Fruit fly (Drosophila melanogaster): ENCODE data around the gene Gr10a.

Gene Gr10a

dm6 chrX:11391364-11391915 is 25.8 kb downstream of the Gr10a start (continued):
- TF ChIP-seq onecut (GFP tag; IDR thresholded peaks at IDR 0.05) (no peak), Adf1 (GFP tag; IDR thresholded peaks at IDR 0.05) (no peak), CG4424 (GFP tag; optimal IDR thresholded peaks at IDR 0.05) (no peak), dimm (GFP tag; IDR thresholded peaks at IDR 0.05) (no peak), CG18599 (GFP tag; optimal IDR thresholded peaks at IDR 0.05) (no peak), CG9932 (GFP tag; IDR thresholded peaks at IDR 0.05) (peak; percentile 80), CG10366 (GFP tag; IDR thresholded peaks at IDR 0.05) (peak; percentile 66), yki (optimal IDR thresholded peaks at IDR 0.05) (no peak), gro (GFP tag; optimal IDR thresholded peaks at IDR 0.05) (peak; percentile 10), CG4360 (GFP tag; IDR thresholded peaks at IDR 0.05) (peak; percentile 96), Mrtf (GFP tag; IDR thresholded peaks at IDR 0.05) (peak; percentile 68; the same call in 2 of the 3 replicates), fd96Cb (tag; optimal IDR thresholded peaks at IDR 0.05) (peak; percentile 32), fru (optimal IDR thresholded peaks at IDR 0.05) (no peak), unc-4 (GFP tag; IDR thresholded peaks at IDR 0.05; ENCODE audit: partially characterized antibody) (no peak), nau (GFP tag; optimal IDR thresholded peaks at IDR 0.05) (no peak), shn (GFP tag; optimal IDR thresholded peaks at IDR 0.05) (no peak), CG7987 (GFP tag; optimal IDR thresholded peaks at IDR 0.05) (no peak), ase (GFP tag; IDR thresholded peaks at IDR 0.05) (0 out of 3 replicates have a peak, but pooled peaks have one; percentile 39), pho (GFP tag; optimal IDR thresholded peaks at IDR 0.05) (no peak), CG18262 (tag; optimal IDR thresholded peaks at IDR 0.05) (no peak), CG16863 (GFP tag; optimal IDR thresholded peaks at IDR 0.05) (no peak), CG31441 (GFP tag; IDR thresholded peaks at IDR 0.05) (no peak), CG10267 (tag; optimal IDR thresholded peaks at IDR 0.05) (no peak), CG13296 (GFP tag; optimal IDR thresholded peaks at IDR 0.05) (no peak), CG7928 (GFP tag; optimal IDR thresholded peaks at IDR 0.05) (no peak), CG13894 (tag; optimal IDR thresholded peaks at IDR 0.05) (no peak), CG7372 (GFP tag; IDR thresholded peaks at IDR 0.05) (peak; percentile 19; the same call in 1 of the 2 replicates), slbo (GFP tag; IDR thresholded peaks at IDR 0.05) (peak; percentile 85), CG10209 (GFP tag; optimal IDR thresholded peaks at IDR 0.05) (no peak), cwo (GFP tag; optimal IDR thresholded peaks at IDR 0.05) (peak; percentile 5), gfzf (GFP tag; optimal IDR thresholded peaks at IDR 0.05) (no peak), CG16779 (GFP tag; IDR thresholded peaks at IDR 0.05) (0 out of 2 replicates have a peak, but pooled peaks have one; percentile 17), mld (GFP tag; IDR thresholded peaks at IDR 0.05; ENCODE audit: partially characterized antibody) (no peak), CG9609 (GFP tag; optimal IDR thresholded peaks at IDR 0.05) (peak; percentile 47), MBD-R2 (GFP tag; IDR thresholded peaks at IDR 0.05) (peak; percentile 11; the same call in 1 of the 2 replicates), CG8359 (GFP tag; optimal IDR thresholded peaks at IDR 0.05; ENCODE audit: borderline replicate concordance) (no peak), CG7745 (tag; optimal IDR thresholded peaks at IDR 0.05) (no peak), phol (tag; optimal IDR thresholded peaks at IDR 0.05) (peak; percentile 18), knrl (GFP tag; IDR thresholded peaks at IDR 0.05; ENCODE audit: partially characterized antibody) (no peak), CG3163 (GFP tag; optimal IDR thresholded peaks at IDR 0.05) (no peak), ATbp (GFP tag; optimal IDR thresholded peaks at IDR 0.05) (no peak), Oli (tag; optimal IDR thresholded peaks at IDR 0.05) (no peak), ftz-f1 (GFP tag; optimal IDR thresholded peaks at IDR 0.05) (no peak), B-H1 (GFP tag; IDR thresholded peaks at IDR 0.05) (peak; percentile 55; the same call in 1 of the 3 replicates), trem (tag; optimal IDR thresholded peaks at IDR 0.05) (no peak), CG1529 (GFP tag; optimal IDR thresholded peaks at IDR 0.05) (no peak), CG9876 (GFP tag; optimal IDR thresholded peaks at IDR 0.05) (no peak), nerfin-2 (GFP tag; IDR thresholded peaks at IDR 0.05; ENCODE audit: partially characterized antibody) (no peak), CG6654 (GFP tag; optimal IDR thresholded peaks at IDR 0.05) (no peak), CG17612 (GFP tag; IDR thresholded peaks at IDR 0.05) (peak; percentile 42; the same call in 1 of the 2 replicates), CG13424 (tag; optimal IDR thresholded peaks at IDR 0.05) (peak; percentile 44)
